Worm (Caenorhabditis elegans) whole organism, L4/young adult: Measurements from ENCODE around the gene rhi-1.

Experiments used
- dao-5 ChIP-seq: sonication (generic microtip); optimal IDR thresholded peaks from 2 replicates; lab custom pipeline; 2016; ENCODE audit warnings: missing genotype, missing genetic modification characterization, moderate library complexity, missing compliant biosample characterization
- him-1 ChIP-seq: sonication (generic microtip); optimal IDR thresholded peaks from 2 replicates; lab custom pipeline; 2016; ENCODE audit warnings: missing genotype, missing genetic modification reagents, missing genetic modification characterization, missing compliant biosample characterization

ce11 chrX:4493439-4494006 is 14.8 kb upstream of the rhi-1 start:
- TF ChIP-seq him-1 (no peak), dao-5 (tag; lab: Kevin White, UChicago) (no peak)
